Worm (Caenorhabditis elegans) whole organism, young adult: Measurements from ENCODE around the gene C14C10.5.
A peak's percentile ranks its signal among the peaks of the same experiment; 100 is the strongest.

ENCODE experiments used
- B0019.2 ChIP-seq: fragments of 200-800 bp; sonication (Bioruptor generic); conservative IDR thresholded peaks from 2 replicates; pipeline ENCODE4 v1.3.6; 2022; ENCODE audit warnings: missing genetic modification reagents, missing genetic modification characterization, missing compliant biosample characterization
- B0035.1 ChIP-seq: sonication (generic microtip); optimal IDR thresholded peaks from 2 replicates; lab custom pipeline; 2016; ENCODE audit warnings: missing genetic modification characterization, mild to moderate bottlenecking, missing compliant biosample characterization, missing genotype, missing genetic modification reagents
- B0336.3 ChIP-seq: fragments of 200-800 bp; sonication (Bioruptor generic); IDR thresholded peaks from 2 replicates; pipeline ENCODE4 v1.3.6; 2022; ENCODE audit warnings: missing genetic modification characterization, missing compliant biosample characterization
- D2030.7 ChIP-seq: fragments of 200-800 bp; sonication (Bioruptor generic); IDR thresholded peaks from 2 replicates; pipeline ENCODE4 v1.3.6; 2022; ENCODE audit warnings: missing genetic modification reagents, missing genetic modification characterization, missing compliant biosample characterization
- F22D6.2 ChIP-seq: sonication (generic microtip); optimal IDR thresholded peaks from 2 replicates; lab custom pipeline; 2016; ENCODE audit warnings: mild to moderate bottlenecking, missing genetic modification characterization, missing compliant biosample characterization
- F52B5.7 ChIP-seq: sonication (generic microtip); optimal IDR thresholded peaks from 2 replicates; lab custom pipeline; 2016; ENCODE audit warnings: mild to moderate bottlenecking, missing genetic modification characterization, missing compliant biosample characterization
- K12H6.12 ChIP-seq: fragments of 200-800 bp; sonication (Bioruptor generic); optimal IDR thresholded peaks from 2 replicates; lab custom pipeline; 2018; ENCODE audit warnings: mild to moderate bottlenecking, missing genetic modification characterization, missing compliant biosample characterization
- Y67H2A.10 ChIP-seq: fragments of 200-800 bp; sonication (Bioruptor generic); conservative IDR thresholded peaks from 2 replicates; pipeline ENCODE4 v1.3.6; 2022; ENCODE audit warnings: missing genetic modification reagents, missing genetic modification characterization, missing compliant biosample characterization
- Y79H2A.3 ChIP-seq: fragments of 200-800 bp; sonication (Bioruptor generic); conservative IDR thresholded peaks from 2 replicates; pipeline ENCODE4 v1.3.6; 2022; ENCODE audit warnings: missing genetic modification reagents, missing genetic modification characterization, missing compliant biosample characterization
- ama-1 ChIP-seq, 3 experiments: fragments of 150-350 bp in 1 of 3; sonication (generic microtip) in 2 of 3; optimal IDR thresholded peaks; 2 replicates each; lab custom pipeline; 2014 to 2018; ENCODE audit warnings: missing biosample characterization in 2 of 3, missing genetic modification characterization in 2 of 3, missing genetic modification reagents in 2 of 3
- athp-1 ChIP-seq: sonication (generic microtip); optimal IDR thresholded peaks from 2 replicates; lab custom pipeline; 2017; ENCODE audit warnings: mild to moderate bottlenecking, missing genetic modification characterization, missing compliant biosample characterization
- bed-1 ChIP-seq: fragments of 200-800 bp; sonication (Bioruptor generic); IDR thresholded peaks from 2 replicates; pipeline ENCODE4 v1.3.6; 2022; ENCODE audit warnings: missing genetic modification reagents, missing genetic modification characterization, missing compliant biosample characterization
- cebp-2 ChIP-seq: fragments of 200-800 bp; sonication (Bioruptor generic); IDR thresholded peaks from 2 replicates; pipeline ENCODE4 v1.3.6; 2022; ENCODE audit warnings: missing genetic modification characterization, missing compliant biosample characterization
- ceh-100 ChIP-seq: fragments of 200-800 bp; sonication (Bioruptor generic); IDR thresholded peaks from 2 replicates; pipeline ENCODE4 v1.3.6; 2022; ENCODE audit warnings: missing genetic modification reagents, missing genetic modification characterization, missing compliant biosample characterization
- ceh-27 ChIP-seq: fragments of 200-800 bp; sonication (Bioruptor generic); optimal IDR thresholded peaks from 2 replicates; lab custom pipeline; 2018; ENCODE audit warnings: mild to moderate bottlenecking, missing genetic modification characterization, moderate library complexity, missing compliant biosample characterization
- dpff-1 ChIP-seq: sonication (generic microtip); optimal IDR thresholded peaks from 2 replicates; lab custom pipeline; 2017; ENCODE audit warnings: mild to moderate bottlenecking, missing genetic modification characterization, missing compliant biosample characterization
- dpl-1 ChIP-seq: fragments of 150-350 bp; optimal IDR thresholded peaks from 2 replicates; lab custom pipeline; 2014; ENCODE audit warnings: missing biosample characterization, missing genetic modification reagents, missing genetic modification characterization
- fkh-3 ChIP-seq: sonication (generic microtip); optimal IDR thresholded peaks from 2 replicates; lab custom pipeline; 2016; ENCODE audit warnings: mild to moderate bottlenecking, missing genetic modification characterization, missing compliant biosample characterization
- hrde-1 ChIP-seq: sonication (generic microtip); optimal IDR thresholded peaks from 2 replicates; lab custom pipeline; 2016; ENCODE audit warnings: missing genetic modification characterization, mild to moderate bottlenecking, missing compliant biosample characterization, moderate library complexity, missing genotype, missing genetic modification reagents, borderline replicate concordance
- lag-1 ChIP-seq: fragments of 200-800 bp; sonication (Bioruptor generic); IDR thresholded peaks from 2 replicates; pipeline ENCODE4 v1.3.6; 2022; ENCODE audit warnings: missing genetic modification reagents, missing genetic modification characterization, missing compliant biosample characterization
- let-526 ChIP-seq: fragments of 200-800 bp; sonication (Bioruptor generic); IDR thresholded peaks from 2 replicates; pipeline ENCODE4 v1.3.6; 2022; ENCODE audit warnings: missing genetic modification reagents, missing genetic modification characterization, missing compliant biosample characterization
- lin-26 ChIP-seq: fragments of 200-800 bp; sonication (Bioruptor generic); IDR thresholded peaks from 2 replicates; pipeline ENCODE4 v1.3.6; 2022; ENCODE audit warnings: missing genetic modification reagents, missing genetic modification characterization, missing compliant biosample characterization
- lsl-1 ChIP-seq: fragments of 200-800 bp; sonication (Bioruptor generic); optimal IDR thresholded peaks from 2 replicates; lab custom pipeline; 2018; ENCODE audit warnings: mild to moderate bottlenecking, missing genetic modification characterization, moderate library complexity, missing compliant biosample characterization
- lsy-27 ChIP-seq: sonication (generic microtip); optimal IDR thresholded peaks from 2 replicates; lab custom pipeline; 2017; ENCODE audit warnings: missing genetic modification characterization, mild to moderate bottlenecking, missing compliant biosample characterization, antibody characterized with exemption, missing genotype, borderline replicate concordance; ENCODE audit not compliant: insufficient read depth
- madf-10 ChIP-seq: sonication (generic microtip); optimal IDR thresholded peaks from 2 replicates; lab custom pipeline; 2016; ENCODE audit warnings: mild to moderate bottlenecking, missing genetic modification characterization, missing compliant biosample characterization
- madf-3 ChIP-seq: fragments of 200-800 bp; sonication (Bioruptor generic); IDR thresholded peaks from 2 replicates; pipeline ENCODE4 v1.3.6; 2022; ENCODE audit warnings: missing genetic modification reagents, missing genetic modification characterization, missing compliant biosample characterization
- madf-8 ChIP-seq: fragments of 200-800 bp; sonication (Bioruptor generic); conservative IDR thresholded peaks from 2 replicates; pipeline ENCODE4 v1.3.6; 2022; ENCODE audit warnings: missing genetic modification reagents, missing genetic modification characterization, missing compliant biosample characterization
- mxl-1 ChIP-seq: sonication (generic microtip); optimal IDR thresholded peaks from 2 replicates; lab custom pipeline; 2016; ENCODE audit warnings: missing genetic modification characterization, missing compliant biosample characterization
- nhr-120 ChIP-seq: fragments of 200-800 bp; sonication (Bioruptor generic); IDR thresholded peaks from 2 replicates; pipeline ENCODE4 v1.3.6; 2022; ENCODE audit warnings: missing genetic modification characterization, missing compliant biosample characterization
- pbrm-1 ChIP-seq: fragments of 200-800 bp; sonication (Bioruptor generic); IDR thresholded peaks from 2 replicates; pipeline ENCODE4 v1.3.6; 2022; ENCODE audit warnings: missing genetic modification reagents, missing genetic modification characterization, missing compliant biosample characterization
- rcor-1 ChIP-seq: fragments of 200-800 bp; sonication (Bioruptor generic); IDR thresholded peaks from 2 replicates; pipeline ENCODE4 v1.3.6; 2022; ENCODE audit warnings: missing genetic modification reagents, missing genetic modification characterization, missing compliant biosample characterization
- rec-8 ChIP-seq, 2 experiments: sonication (generic microtip); optimal IDR thresholded peaks; 2 replicates each; lab custom pipeline; 2016; ENCODE audit warnings: mild to moderate bottlenecking in 2 of 2, missing genetic modification characterization in 2 of 2, missing genetic modification reagents in 2 of 2, missing genotype in 2 of 2, missing biosample characterization in 1 of 2, missing compliant biosample characterization in 1 of 2, moderate library complexity in 1 of 2
- rpc-1 ChIP-seq, 2 experiments: fragments of 150-350 bp in 1 of 2; sonication (generic microtip) in 1 of 2; optimal IDR thresholded peaks; 2 replicates each; lab custom pipeline; 2014 to 2018; ENCODE audit warnings: missing biosample characterization in 1 of 2, missing genetic modification characterization in 1 of 2, missing genetic modification reagents in 1 of 2, missing genotype in 1 of 2
- snpc-1.1 ChIP-seq: sonication (generic microtip); optimal IDR thresholded peaks from 2 replicates; lab custom pipeline; 2017; ENCODE audit warnings: missing genetic modification characterization, mild to moderate bottlenecking, missing compliant biosample characterization, antibody characterized with exemption, moderate library complexity, missing genotype, missing genetic modification reagents; ENCODE audit not compliant: insufficient read depth
- zfh-2 ChIP-seq: fragments of 200-800 bp; sonication (Bioruptor generic); conservative IDR thresholded peaks from 2 replicates; pipeline ENCODE4 v1.3.6; 2022; ENCODE audit warnings: missing genetic modification reagents, missing genetic modification characterization, missing compliant biosample characterization
- ztf-26 ChIP-seq: sonication (generic microtip); optimal IDR thresholded peaks from 2 replicates; lab custom pipeline; 2017; ENCODE audit warnings: missing genetic modification characterization, missing compliant biosample characterization

Gene C14C10.5

DNA sequence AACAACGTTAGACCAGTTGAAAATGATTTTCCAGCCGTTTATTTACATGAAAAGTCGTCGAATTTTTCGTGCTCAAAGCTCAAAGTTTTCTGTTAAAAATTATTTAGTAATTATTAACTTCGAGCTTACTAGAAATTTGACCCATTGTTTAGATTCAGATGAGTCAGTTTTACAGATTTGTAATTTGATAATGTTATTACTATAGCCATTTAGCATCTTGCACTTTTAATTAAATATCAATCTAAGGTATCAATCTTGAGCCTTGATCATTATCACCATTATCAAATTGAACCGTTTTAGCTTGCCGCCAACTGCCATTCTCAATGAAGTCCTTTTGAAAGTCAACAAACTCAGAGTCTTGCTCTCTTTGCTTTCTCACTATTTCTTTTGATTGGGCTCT, 9.5 kb downstream of the C14C10.5 start, which contains the start of gene ZC116.1:
Gene ZC116.1, plus strand, starts transcription at position 301 of the 400 bp plus-strand sequence.
- TF ChIP-seq let-526 (GFP tag; lab: Robert Waterston, UW) (no peak), lag-1 (GFP tag; lab: Robert Waterston, UW) (no peak), dpl-1 (no peak), D2030.7 (GFP tag; lab: Robert Waterston, UW) (no peak), mxl-1 (tag; lab: Kevin White, UChicago) (no peak), lin-26 (no peak), rpc-1 (optimal IDR thresholded peaks at IDR 0.05; lab: Kevin White, UChicago) (no peak), rpc-1 (tag; optimal IDR thresholded peaks at IDR 0.05; lab: Kevin White, UChicago) (no peak), pbrm-1 (GFP tag; lab: Robert Waterston, UW) (no peak)

DNA sequence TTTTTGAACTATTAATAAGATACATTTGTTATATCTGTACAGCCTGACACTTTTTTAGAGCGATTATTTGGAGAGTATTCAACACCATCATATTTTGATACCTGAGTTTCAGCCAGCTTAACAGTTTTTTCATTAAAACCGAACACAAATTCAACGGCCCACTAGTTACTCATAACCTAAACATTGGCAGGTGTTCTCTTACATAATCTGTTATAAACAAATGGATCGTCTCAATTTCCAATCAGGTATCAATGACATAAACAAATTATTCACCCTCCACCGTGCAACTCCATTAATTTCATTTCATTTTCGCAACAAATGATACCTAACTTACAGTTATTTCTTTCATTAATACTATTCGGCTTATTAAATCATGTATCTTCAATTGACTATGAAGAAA, 11.0 kb downstream of the C14C10.5 start, which contains the start of gene cubn-1:
Gene cubn-1, plus strand, starts transcription at position 301 of the 400 bp plus-strand sequence.
- TF ChIP-seq hrde-1 (tag; lab: Kevin White, UChicago), result no peak

DNA sequence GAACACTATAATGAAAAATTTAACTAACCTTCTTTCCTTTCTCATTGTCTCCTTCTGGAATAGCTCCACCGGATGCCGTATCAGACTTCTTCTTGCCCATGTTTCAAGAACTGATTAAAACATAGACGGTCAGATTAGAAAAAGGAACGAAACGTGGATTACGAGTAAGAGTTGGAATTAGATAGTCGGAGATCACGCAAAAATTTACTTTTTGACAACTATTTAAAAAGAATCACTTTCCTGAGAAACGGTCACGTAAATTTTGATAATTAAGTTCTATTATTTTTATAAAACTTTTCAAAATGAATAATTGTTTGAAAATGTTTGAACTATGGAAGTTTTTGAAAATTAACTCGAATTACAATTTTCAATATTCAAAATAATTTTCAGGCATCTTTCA, 12.1 kb downstream of the C14C10.5 start, which contains the start of gene cyc-2.2:
Gene cyc-2.2, minus strand, starts transcription at position 101 of the 400 bp plus-strand sequence.
- TF ChIP-seq ceh-100 (no peak), rec-8 (tag; optimal IDR thresholded peaks at IDR 0.05; lab: Kevin White, UChicago) (no peak), F22D6.2 (no peak), snpc-1.1 (tag; lab: Kevin White, UChicago) (no peak), lsy-27 (no peak), Y67H2A.10 (GFP tag; lab: Robert Waterston, UW) (no peak), madf-10 (tag; lab: Kevin White, UChicago) (no peak), rcor-1 (GFP tag; lab: Robert Waterston, UW) (no peak), B0019.2 (GFP tag; lab: Robert Waterston, UW) (no peak), ama-1 (optimal IDR thresholded peaks at IDR 0.05; lab: Kevin White, UChicago) (no peak), ama-1 (GFP tag; optimal IDR thresholded peaks at IDR 0.05; lab: Kevin White, UChicago) (no peak), fkh-3 (tag; lab: Kevin White, UChicago) (no peak), F52B5.7 (no peak)

DNA sequence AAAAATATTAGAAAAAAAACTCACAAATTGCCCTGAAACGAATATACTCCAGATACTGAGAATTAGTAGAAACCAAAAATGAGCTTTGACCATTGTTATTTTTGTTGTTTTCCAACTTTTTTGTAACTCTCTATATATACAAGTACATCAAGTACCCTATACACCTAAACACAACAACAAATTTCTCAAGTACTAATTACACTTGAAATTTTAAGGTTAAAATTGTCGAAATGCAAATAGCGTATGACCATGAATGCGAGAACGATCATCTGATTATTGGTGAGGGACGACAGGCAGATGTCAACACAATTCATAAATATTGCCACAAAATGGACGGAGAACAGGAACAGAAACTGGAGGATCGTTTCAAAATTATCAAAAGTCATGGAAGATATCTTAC, 24.4 kb downstream of the C14C10.5 start, which contains the start of gene F56H9.9:
Gene F56H9.9, minus strand, starts transcription at position 101 of the 400 bp plus-strand sequence.
- TF ChIP-seq ceh-27 (GFP tag; lab: Kevin White, UChicago) (peak; percentile 8), ztf-26 (no peak)

DNA sequence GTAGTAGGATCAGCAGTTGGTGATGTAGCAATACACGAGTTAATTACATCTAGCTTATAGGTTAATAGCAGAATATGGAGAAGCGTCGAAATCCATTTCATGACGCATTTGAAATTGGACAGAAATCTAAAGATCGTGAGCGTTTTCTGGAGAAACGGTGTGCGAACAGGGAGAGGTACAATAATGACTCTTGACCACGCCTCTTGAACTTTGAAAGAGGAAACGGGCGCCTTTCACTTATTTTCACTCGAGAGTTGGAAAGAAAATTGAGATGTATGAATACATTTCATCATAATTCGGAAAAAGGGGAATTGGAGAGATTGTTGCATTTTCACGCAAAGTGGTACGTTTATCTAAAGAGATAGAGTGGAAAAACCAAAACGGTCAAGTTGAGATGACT, 29.8 kb downstream of the C14C10.5 start, which contains the start of gene F56H9.6:
Gene F56H9.6, minus strand, starts transcription at position 101 of the 400 bp plus-strand sequence.
- TF ChIP-seq madf-8 (GFP tag; lab: Robert Waterston, UW) (no peak), nhr-120 (GFP tag; lab: Robert Waterston, UW) (0 out of 2 replicates have a peak, but pooled peaks have one; percentile 12), athp-1 (tag; lab: Kevin White, UChicago) (no peak)

DNA sequence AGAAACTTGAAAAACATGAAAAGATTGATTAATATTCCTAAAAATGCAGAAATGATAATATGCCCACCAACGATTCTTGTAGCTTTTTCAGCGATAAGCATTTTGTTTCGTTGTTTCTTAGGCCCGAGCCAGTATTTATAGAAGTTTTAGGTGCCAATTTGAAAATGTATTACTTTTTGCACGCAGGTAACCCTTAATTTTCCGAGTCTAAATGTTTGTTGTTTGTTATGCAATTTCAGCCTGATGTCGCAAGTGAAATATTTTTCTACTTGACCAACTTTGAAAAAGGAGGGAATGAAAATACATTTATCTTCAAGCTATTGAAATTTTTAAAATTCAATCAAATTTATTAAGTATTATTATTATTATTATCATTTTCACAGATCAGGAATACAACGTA, 32.1 kb downstream of the C14C10.5 start, which contains the start of gene srx-113:
Gene srx-113, minus strand, starts transcription at position 101 of the 400 bp plus-strand sequence.
- TF ChIP-seq lsl-1 (no peak), Y67H2A.10 (GFP tag; lab: Robert Waterston, UW) (no peak), B0336.3 (GFP tag; lab: Robert Waterston, UW) (no peak), madf-3 (no peak), bed-1 (no peak), snpc-1.1 (tag; lab: Kevin White, UChicago) (no peak), Y79H2A.3 (GFP tag; lab: Robert Waterston, UW) (no peak), cebp-2 (GFP tag; lab: Robert Waterston, UW) (no peak), B0035.1 (tag; lab: Kevin White, UChicago) (no peak), dpff-1 (tag; lab: Kevin White, UChicago) (no peak), K12H6.12 (tag; lab: Kevin White, UChicago) (no peak), zfh-2 (no peak), madf-10 (tag; lab: Kevin White, UChicago) (no peak), hrde-1 (tag; lab: Kevin White, UChicago) (no peak)
- TF ChIP-seq, all 124 proteins: peak for 0
